Fruit fly (Drosophila melanogaster): ENCODE results near the gene CG16717.

DNA sequence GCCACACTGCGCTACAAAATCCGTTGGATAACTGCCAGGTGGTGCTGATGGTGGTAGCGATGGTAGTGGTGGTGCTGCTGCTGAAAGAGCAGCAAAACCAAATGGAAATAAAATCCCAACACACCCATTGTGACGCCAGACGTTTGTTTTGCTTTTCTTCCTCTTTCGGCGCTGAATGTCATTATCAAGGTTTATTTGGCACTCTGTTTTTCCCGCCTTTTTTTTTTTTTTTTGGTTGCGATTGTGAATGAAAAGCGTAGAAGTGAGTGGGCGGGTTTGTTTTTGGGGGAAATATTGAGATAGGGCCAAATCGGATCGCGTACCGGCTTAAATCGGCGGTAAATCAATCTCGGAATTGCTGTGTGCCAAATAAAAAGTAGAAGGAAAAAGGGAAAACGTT is 1.7 kb upstream of the CG16717 start:
- no peak for TF ChIP-seq CTCF (optimal IDR thresholded peaks at IDR 0.05)
- no peak for TF ChIP-seq CG8478 (optimal IDR thresholded peaks at IDR 0.05)

All from S2 (cell line).